Worm (Caenorhabditis elegans): ENCODE measurements around the gene W01G7.4.

W01G7.4 gene

ce11 chrII:14109184-14109664, 48.7 kb downstream of the W01G7.4 start, which contains the start of gene cpg-7:
Gene cpg-7 (minus strand): TSS chrII:14109234.
- no peak for TF ChIP-seq gmeb-2 (tag; optimal IDR thresholded peaks at IDR 0.05)
- no peak for TF ChIP-seq mec-3 (tag; optimal IDR thresholded peaks at IDR 0.05; ENCODE audit: borderline replicate concordance)
- TF ChIP-seq syd-9 (tag; optimal IDR thresholded peaks at IDR 0.05), result no peak
- TF ChIP-seq unc-3 (GFP tag; conservative IDR thresholded peaks at IDR 0.05), result no peak
- no peak for TF ChIP-seq unc-3 (tag; optimal IDR thresholded peaks at IDR 0.05)
- no peak for TF ChIP-seq ttx-3 (tag; optimal IDR thresholded peaks at IDR 0.05)
- no peak for TF ChIP-seq unc-86 (tag; optimal IDR thresholded peaks at IDR 0.05)
- no peak for TF ChIP-seq ceh-30 (tag; optimal IDR thresholded peaks at IDR 0.05)
- TF ChIP-seq ceh-14 (tag; optimal IDR thresholded peaks at IDR 0.05), result no peak
- TF ChIP-seq unc-55 (GFP tag; optimal IDR thresholded peaks at IDR 0.05), result no peak
- TF ChIP-seq ceh-18 (tag; optimal IDR thresholded peaks at IDR 0.05), result no peak
- TF ChIP-seq ahr-1 (tag; optimal IDR thresholded peaks at IDR 0.05), result no peak
- TF ChIP-seq ceh-19 (GFP tag; optimal IDR thresholded peaks at IDR 0.05), result no peak
- no peak for TF ChIP-seq ama-1 (optimal IDR thresholded peaks at IDR 0.05)
- no peak for TF ChIP-seq unc-42 (tag; optimal IDR thresholded peaks at IDR 0.05)
- TF ChIP-seq pat-9 (tag; optimal IDR thresholded peaks at IDR 0.05), result no peak
- no peak for TF ChIP-seq elt-4 (tag; optimal IDR thresholded peaks at IDR 0.05)
